Worm (Caenorhabditis elegans): Measurements from ENCODE around the gene F48E3.6.

DNA sequence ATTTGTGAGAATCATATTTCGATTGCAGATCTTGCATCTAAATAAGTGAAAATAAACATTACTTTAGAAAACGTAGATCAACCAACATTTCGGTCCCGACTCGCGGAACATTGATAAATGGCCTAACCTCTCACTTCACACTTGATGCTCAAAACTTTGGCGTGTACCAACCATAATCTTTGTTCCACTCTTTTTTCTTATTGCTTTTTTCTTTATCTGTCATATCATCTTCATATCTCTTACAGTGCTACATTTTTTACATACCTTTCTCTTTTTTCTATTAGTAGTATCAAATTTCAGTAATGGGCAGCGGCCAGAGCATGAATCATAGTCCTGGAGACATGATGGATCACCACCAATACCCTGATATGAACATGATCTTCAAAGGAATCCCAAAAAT is 22.6 kb upstream of the F48E3.6 start, which contains the start of gene F46C8.3:
- TF ChIP-seq W03F9.2 (tag; optimal IDR thresholded peaks at IDR 0.05) (no peak), him-1 (tag; optimal IDR thresholded peaks at IDR 0.05) (no peak), dao-5 (tag; optimal IDR thresholded peaks at IDR 0.05) (no peak)
